Fruit fly (Drosophila melanogaster) whole organism, pupa: ENCODE results near the gene CG7044.

Experiments
- CG15710 ChIP-seq: fragments of 200-800 bp; sonication (Bioruptor generic); optimal IDR thresholded peaks from 2 replicates; lab custom pipeline; 2018; ENCODE audit warnings: missing biosample characterization, mild to moderate bottlenecking, missing genetic modification characterization, moderate library complexity
- CG32121 ChIP-seq: fragments of 200-800 bp; sonication (Bioruptor generic); IDR thresholded peaks from 2 replicates; pipeline ENCODE4 v1.3.6; 2022; ENCODE audit warnings: missing biosample characterization, missing genetic modification characterization
- EcR ChIP-seq: fragments of 200-800 bp; sonication (Bioruptor generic); optimal IDR thresholded peaks from 3 replicates; lab custom pipeline; 2019; ENCODE audit warnings: missing biosample characterization, missing genetic modification characterization, mild to moderate bottlenecking, moderate library complexity, missing genetic modification reagents

dm6 chr3R:21138220-21138754, 36.8 kb upstream of the CG7044 start, which contains the start of gene meigo:
- TF ChIP-seq EcR (GFP tag; lab: Kevin White, UChicago), result no peak
- TF ChIP-seq CG32121 (GFP tag; lab: Robert Waterston, UW), result no peak
- peak; percentile 63 for TF ChIP-seq CG15710 (tag; lab: Kevin White, UChicago)
